Fruit fly (Drosophila melanogaster): ENCODE results near the gene frac.

- TF ChIP-seq Myc (optimal IDR thresholded peaks at IDR 0.05) (no peak), Jra (GFP tag; optimal IDR thresholded peaks at IDR 0.05) (no peak), Sp1 (GFP tag; optimal IDR thresholded peaks at IDR 0.05) (no peak), dmrt93B (GFP tag; optimal IDR thresholded peaks at IDR 0.05) (no peak), h (GFP tag; optimal IDR thresholded peaks at IDR 0.05) (no peak), pan (optimal IDR thresholded peaks at IDR 0.05) (no peak), woc (GFP tag; optimal IDR thresholded peaks at IDR 0.05) (no peak), CG9705 (GFP tag; optimal IDR thresholded peaks at IDR 0.05) (no peak), Abd-B (GFP tag; optimal IDR thresholded peaks at IDR 0.05) (no peak), fru (GFP tag; optimal IDR thresholded peaks at IDR 0.05) (peak; percentile 16), psq (GFP tag; optimal IDR thresholded peaks at IDR 0.05) (no peak)
Observed at dm6 chr3L:7610522-7610921, 48.1 kb downstream of the frac start.
